Worm (Caenorhabditis elegans) whole organism, L3 larva: Measurements from ENCODE around the gene ZC239.14.

Experiments
- fkh-10 ChIP-seq: sonication (generic microtip); optimal IDR thresholded peaks from 2 replicates; lab custom pipeline; 2017; ENCODE audit warnings: missing biosample characterization, missing genetic modification reagents, missing genetic modification characterization
- nhr-25 ChIP-seq: sonication (generic microtip); optimal IDR thresholded peaks from 2 replicates; lab custom pipeline; 2017; ENCODE audit warnings: missing biosample characterization, missing genetic modification characterization
- snpc-4 ChIP-seq: fragments of 150-350 bp; optimal IDR thresholded peaks from 2 replicates; lab custom pipeline; 2014; ENCODE audit warnings: missing biosample characterization, missing genetic modification characterization

- TF ChIP-seq snpc-4 (tag; lab: Kevin White, UChicago) (no peak), nhr-25 (tag; lab: Kevin White, UChicago) (no peak), fkh-10 (GFP tag; lab: Kevin White, UChicago) (no peak)
Observed at ce11 chrII:3248043-3248718, 26.3 kb upstream of the ZC239.14 start, which contains the start of the genes fbxc-50 and C17F4.2.
